Worm (Caenorhabditis elegans) whole organism, L1 larva: ENCODE data around the gene srz-95.

Source experiments
- ceh-82 ChIP-seq, 3 experiments: fragments of 150-350 bp in 1 of 3; sonication (generic microtip) in 2 of 3; optimal IDR thresholded peaks; 2 replicates each; lab custom pipeline; 2014 to 2017; ENCODE audit warnings: missing biosample characterization in 3 of 3, missing genetic modification characterization in 3 of 3
- mdl-1 ChIP-seq, 2 experiments: fragments of 150-350 bp; optimal IDR thresholded peaks; 2 replicates each; lab custom pipeline; 2014 to 2017; ENCODE audit warnings: missing biosample characterization in 2 of 2, missing genetic modification characterization in 2 of 2, inconsistent platforms in 1 of 2
- nhr-11 ChIP-seq: fragments of 150-350 bp; optimal IDR thresholded peaks from 2 replicates; lab custom pipeline; 2014; ENCODE audit warnings: missing biosample characterization, missing genetic modification characterization
- zip-4 ChIP-seq: fragments of 200-800 bp; sonication (Bioruptor generic); optimal IDR thresholded peaks from 2 replicates; lab custom pipeline; 2018; ENCODE audit warnings: mild to moderate bottlenecking, missing genetic modification characterization, moderate library complexity, missing compliant biosample characterization

ce11 chrV:17026289-17026688, 34.5 kb downstream of the srz-95 start, which contains the start of gene F49H6.15:
- TF ChIP-seq ceh-82 (tag; optimal IDR thresholded peaks at IDR 0.05; lab: Kevin White, UChicago): no peak
- TF ChIP-seq nhr-11 (tag; lab: Kevin White, UChicago): no peak
- TF ChIP-seq zip-4 (GFP tag; lab: Kevin White, UChicago): no peak
- TF ChIP-seq mdl-1 (tag; optimal IDR thresholded peaks at IDR 0.05; lab: Kevin White, UChicago): no peak
